Worm (Caenorhabditis elegans): ENCODE measurements around the gene C41H7.2.

ce11 chrII:3066401-3066800, 51.8 kb downstream of the C41H7.2 start:
- TF ChIP-seq dao-5 (tag; optimal IDR thresholded peaks at IDR 0.05) (no peak), him-1 (tag; optimal IDR thresholded peaks at IDR 0.05) (no peak)

Data from whole organism, L4/young adult.